Worm (Caenorhabditis elegans) whole organism, L2 larva: ENCODE data around the gene tre-4.

Experiments
- F13H6.1 ChIP-seq: sonication (generic microtip); optimal IDR thresholded peaks from 2 replicates; lab custom pipeline; 2016; ENCODE audit warnings: missing genetic modification characterization, missing compliant biosample characterization
- ZK546.5 ChIP-seq: sonication (generic microtip); optimal IDR thresholded peaks from 2 replicates; lab custom pipeline; 2017; ENCODE audit warnings: missing biosample characterization, missing genetic modification characterization
- alr-1 ChIP-seq: fragments of 150-350 bp; optimal IDR thresholded peaks from 2 replicates; lab custom pipeline; 2014; ENCODE audit warnings: missing biosample characterization, missing genetic modification characterization
- aly-2 ChIP-seq: fragments of 150-350 bp; optimal IDR thresholded peaks from 2 replicates; lab custom pipeline; 2014; ENCODE audit warnings: missing biosample characterization, missing genetic modification characterization
- blmp-1 ChIP-seq: sonication (generic microtip); optimal IDR thresholded peaks from 2 replicates; lab custom pipeline; 2017; ENCODE audit warnings: missing genetic modification characterization, mild to moderate bottlenecking, missing compliant biosample characterization, antibody characterized with exemption, moderate library complexity; ENCODE audit not compliant: insufficient read depth
- ceh-16 ChIP-seq: fragments of 150-350 bp; optimal IDR thresholded peaks from 2 replicates; lab custom pipeline; 2014; ENCODE audit warnings: missing biosample characterization, missing genetic modification characterization
- ceh-82 ChIP-seq: fragments of 150-350 bp; optimal IDR thresholded peaks from 2 replicates; lab custom pipeline; 2014; ENCODE audit warnings: missing biosample characterization, missing genetic modification characterization
- dmd-4 ChIP-seq: sonication (generic microtip); optimal IDR thresholded peaks from 2 replicates; lab custom pipeline; 2017; ENCODE audit warnings: missing biosample characterization, missing genetic modification characterization
- elt-1 ChIP-seq: fragments of 150-350 bp; optimal IDR thresholded peaks from 2 replicates; lab custom pipeline; 2014; ENCODE audit warnings: missing biosample characterization, missing genetic modification characterization
- elt-3 ChIP-seq: sonication (generic microtip); optimal IDR thresholded peaks from 2 replicates; lab custom pipeline; 2017; ENCODE audit warnings: missing biosample characterization, missing genetic modification characterization
- fos-1 ChIP-seq: fragments of 150-350 bp; optimal IDR thresholded peaks from 2 replicates; lab custom pipeline; 2014; ENCODE audit warnings: missing biosample characterization, missing genetic modification characterization
- gmeb-1 ChIP-seq: fragments of 150-350 bp; optimal IDR thresholded peaks from 2 replicates; lab custom pipeline; 2014; ENCODE audit warnings: missing biosample characterization, missing genetic modification characterization
- lin-11 ChIP-seq: fragments of 150-350 bp; sonication (generic microtip); optimal IDR thresholded peaks from 2 replicates; lab custom pipeline; 2014; ENCODE audit warnings: missing biosample characterization, missing genetic modification characterization, inconsistent platforms, mixed read lengths
- lin-13 ChIP-seq: fragments of 150-350 bp; optimal IDR thresholded peaks from 2 replicates; lab custom pipeline; 2014; ENCODE audit warnings: missing biosample characterization, missing genetic modification reagents, missing genetic modification characterization
- mab-5 ChIP-seq: fragments of 150-350 bp; optimal IDR thresholded peaks from 2 replicates; lab custom pipeline; 2014; ENCODE audit warnings: missing biosample characterization, missing genetic modification characterization
- mbf-1 ChIP-seq: sonication (generic microtip); optimal IDR thresholded peaks from 2 replicates; lab custom pipeline; 2017; ENCODE audit warnings: missing biosample characterization, missing genetic modification characterization
- mdl-1 ChIP-seq, 2 experiments: fragments of 150-350 bp in 1 of 2; sonication (generic microtip) in 1 of 2; optimal IDR thresholded peaks; 2 replicates each; lab custom pipeline; 2017; ENCODE audit warnings: missing biosample characterization in 2 of 2, missing genetic modification characterization in 2 of 2
- nhr-12 ChIP-seq: fragments of 150-350 bp; optimal IDR thresholded peaks from 2 replicates; lab custom pipeline; 2014; ENCODE audit warnings: missing biosample characterization, missing genetic modification characterization
- nhr-23 ChIP-seq: fragments of 150-350 bp; optimal IDR thresholded peaks from 2 replicates; lab custom pipeline; 2014; ENCODE audit warnings: missing biosample characterization, missing genetic modification reagents, missing genetic modification characterization
- nhr-237 ChIP-seq: fragments of 150-350 bp; optimal IDR thresholded peaks from 2 replicates; lab custom pipeline; 2014; ENCODE audit warnings: missing biosample characterization, missing genetic modification characterization
- nhr-25 ChIP-seq: fragments of 150-350 bp; sonication (generic microtip); optimal IDR thresholded peaks from 3 replicates; lab custom pipeline; 2014; ENCODE audit warnings: missing biosample characterization, missing genetic modification characterization
- peb-1 ChIP-seq: fragments of 150-350 bp; optimal IDR thresholded peaks from 2 replicates; lab custom pipeline; 2014; ENCODE audit warnings: missing biosample characterization, missing genetic modification characterization
- sma-3 ChIP-seq: sonication (generic microtip); optimal IDR thresholded peaks from 2 replicates; lab custom pipeline; 2016; ENCODE audit warnings: missing genetic modification reagents, missing genetic modification characterization, missing compliant biosample characterization
- sma-9 ChIP-seq, 2 experiments: fragments of 150-350 bp in 1 of 2; sonication (generic microtip) in 1 of 2; optimal IDR thresholded peaks; 2 replicates each; lab custom pipeline; 2014 to 2016; ENCODE audit warnings: missing genetic modification characterization in 2 of 2, mild to moderate bottlenecking in 1 of 2, missing biosample characterization in 1 of 2, missing compliant biosample characterization in 1 of 2, missing genetic modification reagents in 1 of 2, moderate library complexity in 1 of 2
- unc-55 ChIP-seq: fragments of 150-350 bp; sonication (generic microtip); optimal IDR thresholded peaks from 3 replicates; lab custom pipeline; 2014; ENCODE audit warnings: missing biosample characterization, missing genetic modification reagents, missing genetic modification characterization
- unc-62 ChIP-seq: fragments of 150-350 bp; optimal IDR thresholded peaks from 2 replicates; lab custom pipeline; 2014; ENCODE audit warnings: missing biosample characterization, missing genetic modification reagents, missing genetic modification characterization
- ztf-11 ChIP-seq: sonication (generic microtip); optimal IDR thresholded peaks from 2 replicates; lab custom pipeline; 2017; ENCODE audit warnings: missing biosample characterization, missing genetic modification characterization

tre-4 gene

DNA sequence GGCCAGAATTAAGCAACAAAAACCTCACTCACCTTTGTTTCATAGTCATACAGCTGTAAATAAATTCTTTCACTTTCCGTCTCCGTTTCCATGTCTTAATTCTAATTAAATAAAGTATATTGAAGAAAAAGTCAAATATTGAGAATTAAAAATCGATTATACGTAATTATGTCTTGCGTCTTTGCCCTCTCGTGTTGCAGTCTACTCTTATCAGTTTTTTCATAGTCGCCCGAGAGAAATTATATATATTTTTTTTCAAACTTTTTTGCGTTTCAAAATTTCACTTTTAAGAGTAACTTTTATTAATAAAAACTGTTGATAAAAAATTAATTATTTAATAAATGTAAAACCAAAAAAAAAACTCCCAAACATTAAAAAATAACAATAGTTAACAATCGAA is 15.5 kb upstream of the tre-4 start, which contains the start of gene flr-1:
flr-1 (minus strand) TSS at position 101 of the 400 bp plus-strand sequence.
- no peak for TF ChIP-seq ceh-82 (tag; lab: Kevin White, UChicago)
- no peak for TF ChIP-seq ZK546.5 (tag; lab: Kevin White, UChicago)
- no peak for TF ChIP-seq elt-1 (tag; lab: Kevin White, UChicago)
- TF ChIP-seq sma-3 (GFP tag; lab: Kevin White, UChicago) = no peak

DNA sequence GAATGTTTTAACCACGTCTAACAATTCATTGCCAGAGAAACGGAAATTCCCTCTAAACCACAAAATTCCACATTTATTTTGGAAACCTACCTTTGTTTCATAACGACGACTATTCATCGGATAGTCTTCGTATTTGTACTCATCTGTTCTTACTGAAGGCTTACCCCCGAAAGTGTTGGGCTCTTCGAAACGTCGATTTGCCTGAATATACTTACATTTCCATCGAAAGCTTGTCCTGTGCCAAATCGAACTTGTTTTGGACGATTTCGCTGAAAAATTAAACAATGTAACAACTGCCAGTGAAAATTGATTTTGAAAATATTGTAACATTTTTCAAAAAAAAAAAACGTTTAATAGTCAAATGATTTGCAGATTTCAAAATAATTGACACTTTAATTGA is 9.4 kb upstream of the tre-4 start, which contains the start of gene F02D10.3:
F02D10.3 (minus strand) TSS at position 101 of the 400 bp plus-strand sequence.
- TF ChIP-seq ceh-16 (tag; lab: Kevin White, UChicago) (no peak), dmd-4 (tag; lab: Kevin White, UChicago) (no peak), F13H6.1 (tag; lab: Kevin White, UChicago) (no peak), peb-1 (tag; lab: Kevin White, UChicago) (no peak), blmp-1 (tag; lab: Kevin White, UChicago) (no peak), nhr-12 (tag; lab: Kevin White, UChicago) (no peak), mdl-1 (tag; optimal IDR thresholded peaks at IDR 0.05; lab: Kevin White, UChicago) (no peak), ZK546.5 (tag; lab: Kevin White, UChicago) (no peak), sma-3 (GFP tag; lab: Kevin White, UChicago) (no peak)

DNA sequence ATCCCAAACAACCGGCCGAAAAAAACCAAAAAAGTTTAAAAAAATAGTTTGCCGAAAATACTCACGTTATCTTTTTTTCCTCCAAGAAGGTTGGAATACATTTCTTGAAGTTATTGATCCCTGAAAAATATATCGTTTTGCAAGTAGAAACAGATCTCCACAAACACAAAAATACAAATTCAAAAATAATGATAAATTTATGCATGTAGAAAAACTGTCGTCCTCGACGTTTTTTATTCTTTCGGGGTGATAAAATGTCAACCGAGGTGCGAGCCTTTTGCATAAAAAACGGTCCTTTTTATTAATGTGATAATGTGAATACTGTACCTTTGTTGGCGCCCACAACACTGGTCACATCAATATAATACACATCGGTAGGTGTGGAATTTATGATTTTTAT is 8.2 kb upstream of the tre-4 start, which contains the start of gene F02D10.2:
F02D10.2 (minus strand) TSS at position 101 of the 400 bp plus-strand sequence.
- TF ChIP-seq nhr-23 (tag; lab: Kevin White, UChicago) (no peak), sma-9 (GFP tag; optimal IDR thresholded peaks at IDR 0.05; lab: Kevin White, UChicago) (no peak), sma-9 (tag; optimal IDR thresholded peaks at IDR 0.05; lab: Kevin White, UChicago) (no peak), dmd-4 (tag; lab: Kevin White, UChicago) (no peak), unc-62 (GFP tag; lab: Kevin White, UChicago) (no peak), aly-2 (tag; lab: Kevin White, UChicago) (no peak), nhr-237 (tag; lab: Kevin White, UChicago) (no peak), mbf-1 (tag; lab: Kevin White, UChicago) (no peak), gmeb-1 (tag; lab: Kevin White, UChicago) (no peak), alr-1 (no peak), elt-3 (tag; lab: Kevin White, UChicago) (no peak), lin-11 (no peak), fos-1 (tag; lab: Kevin White, UChicago) (no peak), ceh-82 (tag; lab: Kevin White, UChicago) (no peak), elt-1 (tag; lab: Kevin White, UChicago) (no peak), mab-5 (tag; lab: Kevin White, UChicago) (no peak), lin-13 (GFP tag; lab: Kevin White, UChicago) (no peak), unc-55 (GFP tag; lab: Kevin White, UChicago) (no peak)

DNA sequence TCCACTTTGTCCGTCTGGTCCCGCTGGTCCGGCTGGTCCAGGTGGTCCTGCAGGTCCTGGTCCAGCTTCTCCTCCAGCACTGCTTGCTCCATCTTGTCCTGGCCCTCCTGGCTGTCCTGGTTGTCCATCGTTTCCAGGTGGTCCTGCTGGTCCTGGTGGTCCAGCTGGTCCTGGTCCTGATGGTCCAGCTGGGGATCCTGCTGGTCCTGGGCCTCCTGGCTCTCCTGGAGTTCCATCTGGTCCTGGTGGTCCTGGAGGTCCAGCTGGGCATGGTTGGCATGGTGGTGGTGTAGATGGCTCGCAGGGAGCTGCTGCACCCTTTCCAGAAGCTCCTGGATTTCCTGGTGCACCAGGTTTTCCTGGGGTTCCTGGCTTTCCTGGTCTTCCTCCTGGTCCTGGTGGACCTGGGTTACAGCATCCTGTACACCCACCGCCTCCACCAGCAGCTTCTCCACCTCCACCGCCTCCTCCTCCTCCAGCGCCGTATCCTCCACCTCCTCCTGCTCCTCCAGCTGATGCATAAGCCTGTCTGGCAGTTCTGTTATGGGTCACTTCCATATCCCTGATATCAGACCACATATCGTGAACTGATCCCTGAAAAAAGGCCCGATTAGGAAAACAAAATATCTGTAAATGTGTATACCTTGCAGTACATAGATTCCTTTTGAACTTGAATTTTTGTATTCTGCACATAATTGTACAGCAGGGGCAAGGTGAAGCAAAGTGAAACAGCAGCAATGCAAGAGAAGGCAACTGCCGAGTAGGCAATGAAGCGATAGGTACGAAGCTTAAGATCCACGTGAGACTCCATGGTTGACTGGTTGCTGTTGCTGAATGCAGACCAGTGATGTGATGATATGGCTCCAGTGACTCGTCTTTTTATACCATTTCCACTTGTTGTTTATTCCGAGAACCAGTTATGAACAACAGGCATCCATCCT is 4.8 kb upstream of the tre-4 start, which contains the start of gene col-183:
col-183 (minus strand) TSS at position 839 of the 941 bp plus-strand sequence.
- TF ChIP-seq nhr-25 (tag; lab: Kevin White, UChicago) (no peak), unc-62 (GFP tag; lab: Kevin White, UChicago) (no peak)

DNA sequence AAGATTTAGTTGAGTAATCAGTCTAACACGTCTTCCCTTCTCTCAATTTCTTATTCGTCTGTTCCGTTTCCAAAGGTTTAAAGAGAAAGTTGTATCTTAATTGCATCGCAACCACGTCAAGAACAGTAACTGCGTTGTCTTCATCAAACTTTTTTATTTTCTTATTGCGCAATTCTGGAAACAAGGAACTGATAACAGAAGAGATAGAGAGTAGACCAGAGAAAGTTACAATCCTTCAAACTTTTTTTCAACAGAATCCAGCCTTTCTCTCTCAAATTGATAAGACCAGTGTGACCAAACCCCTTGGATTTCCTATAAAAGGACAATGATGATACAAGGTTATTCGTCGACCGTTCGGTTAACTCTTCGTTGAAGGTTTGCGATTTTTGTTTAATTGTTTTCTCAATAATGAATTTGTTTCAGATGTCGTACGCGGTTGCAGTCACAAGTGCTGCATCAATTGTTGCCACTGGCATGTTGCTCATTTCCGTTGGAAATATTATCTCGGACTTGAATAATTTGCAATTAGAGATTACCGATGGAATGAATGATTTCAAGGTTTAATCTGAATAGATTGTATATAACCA is 2.8 kb upstream of the tre-4 start, which contains the start of gene col-184:
col-184 (plus strand) TSS at position 409 of the 587 bp plus-strand sequence.
- TF ChIP-seq ztf-11 (tag; lab: Kevin White, UChicago) = no peak
- TF ChIP-seq sma-3 (GFP tag; lab: Kevin White, UChicago) = peak; percentile 65
- TF ChIP-seq blmp-1 (tag; lab: Kevin White, UChicago) = peak; percentile 49
